Fruit fly (Drosophila melanogaster) Kc167 (cell line): ENCODE data around the gene Pgam5.

Experiments
- Myc ChIP-seq: fragments of >200 bp; optimal IDR thresholded peaks from 2 replicates; lab custom pipeline; 2017; ENCODE audit warnings: missing external identifiers
- Sin3A ChIP-seq: fragments of >200 bp; optimal IDR thresholded peaks from 2 replicates; lab custom pipeline; 2018; ENCODE audit warnings: missing external identifiers
- h ChIP-seq: fragments of >200 bp; optimal IDR thresholded peaks from 3 replicates; lab custom pipeline; 2018; ENCODE audit warnings: missing external identifiers
- insv ChIP-seq: fragments of >200 bp; optimal IDR thresholded peaks from 3 replicates; lab custom pipeline; 2018; ENCODE audit warnings: missing external identifiers
- psq ChIP-seq: fragments of >200 bp; optimal IDR thresholded peaks from 2 replicates; lab custom pipeline; 2017; ENCODE audit warnings: missing external identifiers
- ttk ChIP-seq: sonication (Bioruptor generic); optimal IDR thresholded peaks from 2 replicates; lab custom pipeline; 2017; ENCODE audit warnings: missing external identifiers

DNA sequence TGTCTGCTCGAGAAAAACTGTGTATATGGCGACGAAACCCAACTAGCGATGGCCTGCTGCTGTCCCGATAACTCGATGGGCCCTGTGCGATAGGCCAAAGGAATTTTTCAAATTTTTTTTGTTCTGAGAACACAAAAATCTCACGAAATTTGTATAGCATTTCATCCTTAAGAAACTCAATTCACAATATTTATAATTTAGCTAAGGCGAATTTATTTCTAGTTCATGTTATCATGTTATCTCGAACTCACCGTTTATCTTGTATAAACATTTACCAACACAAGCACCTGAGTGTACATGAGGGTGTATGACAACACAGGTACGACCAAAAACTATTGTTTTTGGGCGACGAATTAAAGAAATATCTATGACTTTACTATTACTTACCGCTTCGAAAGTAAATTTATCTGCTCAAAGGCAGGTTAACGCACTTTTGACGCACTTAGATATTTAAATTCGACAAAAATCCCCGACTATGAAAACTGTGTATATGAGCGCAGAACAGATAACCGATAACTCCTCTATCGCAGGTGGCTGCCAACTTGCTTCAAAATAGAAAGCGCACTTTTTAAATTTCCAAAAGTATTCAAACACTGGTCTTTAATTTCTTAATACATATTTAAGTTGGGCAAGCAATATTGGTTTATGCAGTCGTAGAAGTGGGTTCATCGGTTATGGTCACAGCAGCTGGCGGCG, 26.9 kb upstream of the Pgam5 start, which contains the start of gene arm:
- TF ChIP-seq ttk (lab: Kevin White, UChicago) (no peak), h (lab: Kevin White, UChicago) (no peak), psq (no peak), insv (lab: Kevin White, UChicago) (no peak), Sin3A (lab: Kevin White, UChicago) (no peak), Myc (lab: Kevin White, UChicago) (no peak)
